Fruit fly (Drosophila melanogaster): ENCODE measurements around the gene CG12229.

DNA sequence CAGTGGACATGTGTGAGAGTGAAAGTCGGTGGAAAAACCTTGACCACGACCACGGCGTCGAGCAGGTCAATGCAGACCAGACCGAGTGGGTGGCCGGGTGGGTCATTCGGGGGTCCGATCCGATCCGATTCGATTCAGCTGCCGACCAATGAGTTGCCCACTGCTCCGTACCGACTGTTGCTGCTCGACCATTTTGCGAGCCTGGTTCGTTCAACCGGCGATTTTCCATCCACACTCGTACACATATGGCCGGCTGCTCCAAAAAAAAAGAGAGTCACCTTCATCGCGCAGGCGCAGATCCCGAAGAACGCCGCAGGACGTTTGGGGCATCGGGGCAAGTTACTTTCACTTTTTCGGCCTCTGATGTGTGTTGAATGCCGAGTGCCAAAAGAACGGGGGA, 8.3 kb upstream of the CG12229 start:
- no peak for TF ChIP-seq pan (optimal IDR thresholded peaks at IDR 0.05)
- TF ChIP-seq psq (optimal IDR thresholded peaks at IDR 0.05): no peak
- TF ChIP-seq usp (GFP tag; optimal IDR thresholded peaks at IDR 0.05): no peak
- no peak for TF ChIP-seq Dll (optimal IDR thresholded peaks at IDR 0.05)
- TF ChIP-seq CG8478 (optimal IDR thresholded peaks at IDR 0.05): no peak
- no peak for TF ChIP-seq EcR (GFP tag; optimal IDR thresholded peaks at IDR 0.05)
